Worm (Caenorhabditis elegans) whole organism, mixed stage, embryonic: ENCODE results near the gene rpy-1.

ENCODE experiments used
- bed-3 ChIP-seq: fragments of 200-800 bp; sonication (Bioruptor generic); optimal IDR thresholded peaks from 3 replicates; lab custom pipeline; 2018; ENCODE audit warnings: mild to moderate bottlenecking, missing genetic modification characterization, moderate library complexity, missing compliant biosample characterization
- blmp-1 ChIP-seq: fragments of 150-350 bp; optimal IDR thresholded peaks from 2 replicates; lab custom pipeline; 2014; ENCODE audit warnings: missing biosample characterization, missing genetic modification characterization
- ceh-39 ChIP-seq: fragments of 150-350 bp; optimal IDR thresholded peaks from 2 replicates; lab custom pipeline; 2014; ENCODE audit warnings: missing biosample characterization, missing genetic modification characterization
- ceh-43 ChIP-seq: fragments of 200-800 bp; sonication (Bioruptor generic); optimal IDR thresholded peaks from 2 replicates; lab custom pipeline; 2018; ENCODE audit warnings: mild to moderate bottlenecking, missing genetic modification characterization, moderate library complexity, missing compliant biosample characterization
- ces-1 ChIP-seq: fragments of 150-350 bp; optimal IDR thresholded peaks from 2 replicates; lab custom pipeline; 2014; ENCODE audit warnings: missing biosample characterization, missing genetic modification reagents, missing genetic modification characterization
- cnd-1 ChIP-seq: fragments of 200-800 bp; sonication (Bioruptor generic); optimal IDR thresholded peaks from 2 replicates; lab custom pipeline; 2018; ENCODE audit warnings: mild to moderate bottlenecking, missing genetic modification characterization, missing compliant biosample characterization
- elt-1 ChIP-seq: sonication (generic microtip); optimal IDR thresholded peaks from 2 replicates; lab custom pipeline; 2017; ENCODE audit warnings: missing genetic modification characterization, mild to moderate bottlenecking, missing compliant biosample characterization, antibody characterized with exemption, moderate library complexity, borderline replicate concordance; ENCODE audit not compliant: insufficient read depth
- elt-3 ChIP-seq: fragments of 150-350 bp; optimal IDR thresholded peaks from 2 replicates; lab custom pipeline; 2014; ENCODE audit warnings: missing biosample characterization, missing genetic modification characterization
- ham-2 ChIP-seq: fragments of 200-800 bp; sonication (Bioruptor generic); optimal IDR thresholded peaks from 2 replicates; lab custom pipeline; 2018; ENCODE audit warnings: mild to moderate bottlenecking, missing genetic modification characterization, missing compliant biosample characterization
- hlh-1 ChIP-seq: fragments of 150-350 bp; optimal IDR thresholded peaks from 2 replicates; lab custom pipeline; 2014; ENCODE audit warnings: missing biosample characterization, missing genetic modification reagents, missing genetic modification characterization
- lin-13 ChIP-seq: fragments of 150-350 bp; optimal IDR thresholded peaks from 2 replicates; lab custom pipeline; 2014; ENCODE audit warnings: missing biosample characterization, missing genetic modification characterization
- lin-32 ChIP-seq: fragments of 200-800 bp; sonication (Bioruptor generic); optimal IDR thresholded peaks from 2 replicates; lab custom pipeline; 2018; ENCODE audit warnings: mild to moderate bottlenecking, missing genetic modification characterization, missing compliant biosample characterization
- lsy-2 ChIP-seq: fragments of 150-350 bp; optimal IDR thresholded peaks from 2 replicates; lab custom pipeline; 2014; ENCODE audit warnings: missing biosample characterization, missing genetic modification characterization
- mab-5 ChIP-seq: fragments of 150-350 bp; optimal IDR thresholded peaks from 2 replicates; lab custom pipeline; 2014; ENCODE audit warnings: missing biosample characterization, missing genetic modification characterization
- mls-2 ChIP-seq: sonication (generic microtip); optimal IDR thresholded peaks from 2 replicates; lab custom pipeline; 2016; ENCODE audit warnings: mild to moderate bottlenecking, missing genetic modification characterization, moderate library complexity, missing compliant biosample characterization
- nhr-12 ChIP-seq: fragments of 150-350 bp; optimal IDR thresholded peaks from 2 replicates; lab custom pipeline; 2014; ENCODE audit warnings: missing biosample characterization, missing genetic modification characterization
- nhr-28 ChIP-seq: fragments of 150-350 bp; optimal IDR thresholded peaks from 2 replicates; lab custom pipeline; 2014; ENCODE audit warnings: missing biosample characterization, missing genetic modification characterization
- sem-2 ChIP-seq: fragments of 200-800 bp; sonication (Bioruptor generic); optimal IDR thresholded peaks from 2 replicates; lab custom pipeline; 2018; ENCODE audit warnings: mild to moderate bottlenecking, missing genetic modification characterization, missing compliant biosample characterization
- snpc-4 ChIP-seq: fragments of 150-350 bp; optimal IDR thresholded peaks from 2 replicates; lab custom pipeline; 2014; ENCODE audit warnings: missing biosample characterization, missing genetic modification characterization
- sptf-1 ChIP-seq: sonication (generic microtip); optimal IDR thresholded peaks from 2 replicates; lab custom pipeline; 2017; ENCODE audit warnings: mild to moderate bottlenecking, missing genetic modification characterization, moderate library complexity, missing compliant biosample characterization
- unc-120 ChIP-seq: sonication (generic microtip); optimal IDR thresholded peaks from 2 replicates; lab custom pipeline; 2017; ENCODE audit warnings: missing genetic modification characterization, missing compliant biosample characterization; ENCODE audit not compliant: poor library complexity, severe bottlenecking
- unc-62 ChIP-seq: fragments of 150-350 bp; optimal IDR thresholded peaks from 2 replicates; lab custom pipeline; 2014; ENCODE audit warnings: missing biosample characterization, missing genetic modification reagents, missing genetic modification characterization
- zip-8 ChIP-seq: fragments of 150-350 bp; optimal IDR thresholded peaks from 2 replicates; lab custom pipeline; 2014; ENCODE audit warnings: missing biosample characterization, missing genetic modification characterization
- ztf-11 ChIP-seq: fragments of 150-350 bp; optimal IDR thresholded peaks from 2 replicates; lab custom pipeline; 2014; ENCODE audit warnings: missing biosample characterization, missing genetic modification characterization

Gene rpy-1

DNA sequence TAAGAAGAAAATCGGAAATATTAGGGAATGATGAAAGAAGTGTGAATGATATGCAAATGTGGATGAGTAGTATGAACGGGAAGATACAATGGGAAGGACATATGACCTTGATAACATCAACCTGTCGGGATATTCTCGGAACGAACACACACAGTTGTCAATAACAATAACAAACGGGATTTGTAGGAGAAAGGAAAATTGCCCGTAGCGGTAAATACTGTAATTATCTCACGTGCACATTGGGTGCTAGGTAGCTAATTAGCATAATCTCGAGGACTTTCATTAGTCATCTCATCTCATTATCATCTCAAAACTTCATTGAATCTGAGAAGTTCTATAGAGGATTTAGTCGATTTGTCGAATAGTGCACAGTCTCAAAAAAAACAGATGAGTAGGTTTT is 7.6 kb upstream of the rpy-1 start:
- TF ChIP-seq elt-1 (tag; lab: Kevin White, UChicago) = peak; percentile 51
- TF ChIP-seq hlh-1 = no peak
- TF ChIP-seq ham-2 (GFP tag; lab: Kevin White, UChicago) = peak; percentile 84
- no peak for TF ChIP-seq sem-2 (GFP tag; lab: Kevin White, UChicago)
- peak; percentile 32 for TF ChIP-seq unc-62 (GFP tag; lab: Kevin White, UChicago)
- TF ChIP-seq, all 35 proteins: peak for 3

ce11 chrII:6712177-6712981 is 6.9 kb upstream of the rpy-1 start, which contains the start of the genes dpy-10 and T14B4.19:
TSS of gene dpy-10 (minus strand) at chrII:6712227.
TSS of gene T14B4.19 (minus strand) at chrII:6712931.
- no peak for TF ChIP-seq lsy-2
- TF ChIP-seq cnd-1 = no peak
- TF ChIP-seq blmp-1 (tag; lab: Kevin White, UChicago) = peak; percentile 82
- TF ChIP-seq lin-32 = no peak
- peak; percentile 58 for TF ChIP-seq elt-3
- no peak for TF ChIP-seq ces-1 (GFP tag; lab: Kevin White, UChicago)
- peak; percentile 39 for TF ChIP-seq ham-2 (GFP tag; lab: Kevin White, UChicago)
- TF ChIP-seq elt-1 (tag; lab: Kevin White, UChicago) = peak; percentile 80
- TF ChIP-seq, all 35 proteins: peak for 4

- TF ChIP-seq sptf-1 (tag; lab: Kevin White, UChicago) = no peak
- TF ChIP-seq sem-2 (GFP tag; lab: Kevin White, UChicago) = no peak
- no peak for TF ChIP-seq lin-13
- no peak for TF ChIP-seq lin-32
- no peak for TF ChIP-seq cnd-1
- no peak for TF ChIP-seq ceh-43 (GFP tag; lab: Kevin White, UChicago)
- no peak for TF ChIP-seq zip-8 (tag; lab: Kevin White, UChicago)
- no peak for TF ChIP-seq hlh-1
- TF ChIP-seq unc-62 (GFP tag; lab: Kevin White, UChicago) = no peak
These were observed 5.2 kb upstream of the rpy-1 start for ce11 chrII:6710596-6710995.

- TF ChIP-seq snpc-4 (tag; lab: Kevin White, UChicago) (no peak), ces-1 (GFP tag; lab: Kevin White, UChicago) (peak; percentile 96)
These were observed 4.2 kb upstream of the rpy-1 start for ce11 chrII:6709680-6710079.

- no peak for TF ChIP-seq sem-2 (GFP tag; lab: Kevin White, UChicago)
- no peak for TF ChIP-seq ceh-39 (tag; lab: Kevin White, UChicago)
- no peak for TF ChIP-seq mls-2 (tag; lab: Kevin White, UChicago)
- TF ChIP-seq unc-62 (GFP tag; lab: Kevin White, UChicago) = peak; percentile 21
- TF ChIP-seq unc-120 = peak; percentile 90
- TF ChIP-seq nhr-28 (tag; lab: Kevin White, UChicago) = no peak
- TF ChIP-seq ces-1 (GFP tag; lab: Kevin White, UChicago) = no peak
- TF ChIP-seq elt-3 = no peak
- no peak for TF ChIP-seq nhr-12 (tag; lab: Kevin White, UChicago)
- no peak for TF ChIP-seq cnd-1
These were observed 3.5 kb upstream of the rpy-1 start for ce11 chrII:6708980-6709379.

ce11 chrII:6707496-6708260 is 2.2 kb upstream of the rpy-1 start:
- TF ChIP-seq ces-1 (GFP tag; lab: Kevin White, UChicago) (peak; percentile 49), hlh-1 (peak; percentile 61), unc-120 (peak; percentile 34), bed-3 (GFP tag; lab: Kevin White, UChicago) (no peak), unc-62 (GFP tag; lab: Kevin White, UChicago) (peak; percentile 50), mls-2 (tag; lab: Kevin White, UChicago) (no peak), mab-5 (tag; lab: Kevin White, UChicago) (no peak), ztf-11 (tag; lab: Kevin White, UChicago) (no peak)
